Worm (Caenorhabditis elegans): ENCODE data around the gene pde-12.

DNA sequence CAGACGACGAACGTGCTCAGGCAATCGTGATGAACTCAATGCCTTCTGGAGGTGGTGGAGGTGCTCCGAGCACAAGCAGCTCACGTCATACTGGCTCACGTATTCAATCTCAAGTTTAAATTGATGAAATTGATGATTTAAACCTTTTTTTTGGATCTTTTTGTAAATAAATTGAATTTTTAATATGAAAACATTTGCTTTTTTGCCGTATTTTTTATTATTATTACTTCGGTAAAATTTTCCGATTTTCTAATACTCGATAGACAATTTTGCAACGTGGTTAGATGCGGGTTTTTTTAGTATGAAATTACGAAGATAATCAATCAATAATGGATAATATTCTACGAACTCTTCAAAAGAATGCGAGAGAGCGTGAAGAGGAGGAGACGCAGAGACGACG lies 13.2 kb upstream of the pde-12 start, which contains the start of gene oxi-1:
- TF ChIP-seq ztf-23 (GFP tag; IDR thresholded peaks at IDR 0.05) (no peak), ref-1 (GFP tag; conservative IDR thresholded peaks at IDR 0.05) (no peak), cog-1 (tag; optimal IDR thresholded peaks at IDR 0.05) (no peak), flt-1 (GFP tag; IDR thresholded peaks at IDR 0.05) (no peak), tab-1 (GFP tag; IDR thresholded peaks at IDR 0.05) (no peak), T22C8.4 (GFP tag; IDR thresholded peaks at IDR 0.05) (no peak), ztf-29 (GFP tag; IDR thresholded peaks at IDR 0.05) (no peak), med-1 (GFP tag; optimal IDR thresholded peaks at IDR 0.05; ENCODE audit: insufficient read depth) (no peak)

Data from whole organism, midembryonic.